Fruit fly (Drosophila melanogaster) Kc167 (cell line): ENCODE data around the gene Sidpn.

Source experiments
- Myc ChIP-seq: fragments of >200 bp; optimal IDR thresholded peaks from 2 replicates; lab custom pipeline; 2017; ENCODE audit warnings: missing external identifiers
- Sin3A ChIP-seq: fragments of >200 bp; optimal IDR thresholded peaks from 2 replicates; lab custom pipeline; 2018; ENCODE audit warnings: missing external identifiers
- h ChIP-seq: fragments of >200 bp; optimal IDR thresholded peaks from 3 replicates; lab custom pipeline; 2018; ENCODE audit warnings: missing external identifiers

- TF ChIP-seq h (lab: Kevin White, UChicago): no peak
- TF ChIP-seq Myc (lab: Kevin White, UChicago): no peak
- no peak for TF ChIP-seq Sin3A (lab: Kevin White, UChicago)
Measured at dm6 chr2L:19033288-19033687, 5.8 kb downstream of the Sidpn start, which contains the start of gene hook.
